Worm (Caenorhabditis elegans) whole organism, midembryonic: Measurements from ENCODE around the gene clc-13.

Experiments used
- T22C8.4 ChIP-seq: fragments of 200-800 bp; sonication (Bioruptor generic); IDR thresholded peaks from 2 replicates; pipeline ENCODE4 v1.3.6; 2022; ENCODE audit warnings: missing genetic modification characterization, missing compliant biosample characterization
- cog-1 ChIP-seq: sonication (generic microtip); optimal IDR thresholded peaks from 2 replicates; lab custom pipeline; 2016; ENCODE audit warnings: missing genetic modification characterization, missing compliant biosample characterization
- flt-1 ChIP-seq: fragments of 200-800 bp; sonication (Bioruptor generic); IDR thresholded peaks from 2 replicates; pipeline ENCODE4 v1.3.6; 2022; ENCODE audit warnings: missing genetic modification characterization, missing compliant biosample characterization
- klf-2 ChIP-seq: fragments of 200-800 bp; sonication (Bioruptor generic); conservative IDR thresholded peaks from 2 replicates; pipeline ENCODE4 v1.3.6; 2022; ENCODE audit warnings: missing genetic modification reagents, missing genetic modification characterization, missing compliant biosample characterization
- med-1 ChIP-seq: sonication (generic microtip); optimal IDR thresholded peaks from 2 replicates; lab custom pipeline; 2017; ENCODE audit warnings: missing genetic modification characterization, mild to moderate bottlenecking, missing compliant biosample characterization, antibody characterized with exemption, missing genetic modification reagents; ENCODE audit not compliant: insufficient read depth
- ref-1 ChIP-seq: fragments of 200-800 bp; sonication (Bioruptor generic); conservative IDR thresholded peaks from 2 replicates; pipeline ENCODE4 v1.3.6; 2022; ENCODE audit warnings: missing genetic modification reagents, missing genetic modification characterization, missing compliant biosample characterization
- tab-1 ChIP-seq: fragments of 200-800 bp; sonication (Bioruptor generic); IDR thresholded peaks from 2 replicates; pipeline ENCODE4 v1.3.6; 2022; ENCODE audit warnings: missing genetic modification characterization, missing compliant biosample characterization
- ztf-23 ChIP-seq: fragments of 200-800 bp; sonication (Bioruptor generic); IDR thresholded peaks from 2 replicates; pipeline ENCODE4 v1.3.6; 2022; ENCODE audit warnings: missing genetic modification reagents, missing genetic modification characterization, missing compliant biosample characterization
- ztf-29 ChIP-seq: fragments of 200-800 bp; sonication (Bioruptor generic); IDR thresholded peaks from 2 replicates; pipeline ENCODE4 v1.3.6; 2022; ENCODE audit warnings: missing genetic modification reagents, missing genetic modification characterization, missing compliant biosample characterization

The clc-13 gene

ce11 chrV:17014050-17014449, at the start of gene clc-13:
Gene clc-13, plus strand, starts transcription at chrV:17014408.
- no peak for TF ChIP-seq tab-1 (GFP tag; lab: Robert Waterston, UW)
- TF ChIP-seq med-1 (GFP tag; lab: Kevin White, UChicago) = no peak
- TF ChIP-seq flt-1 = no peak
- TF ChIP-seq ztf-23 (GFP tag; lab: Robert Waterston, UW) = no peak
- no peak for TF ChIP-seq klf-2 (GFP tag; lab: Robert Waterston, UW)
- TF ChIP-seq T22C8.4 (GFP tag; lab: Robert Waterston, UW) = no peak
- no peak for TF ChIP-seq cog-1 (tag; lab: Kevin White, UChicago)
- TF ChIP-seq ref-1 (GFP tag; lab: Robert Waterston, UW) = no peak
- TF ChIP-seq ztf-29 (GFP tag; lab: Robert Waterston, UW) = no peak

ce11 chrV:16965655-16966054, 48.6 kb upstream of the clc-13 start, which contains the start of gene efl-1:
Gene efl-1, minus strand, starts transcription at chrV:16965675.
- peak; percentile 65; the same call in 1 of the 2 replicates for TF ChIP-seq ztf-23 (GFP tag; lab: Robert Waterston, UW)
- no peak for TF ChIP-seq ref-1 (GFP tag; lab: Robert Waterston, UW)

ce11 chrV:16966636-16967035, 47.6 kb upstream of the clc-13 start, which contains the start of gene fbxa-90:
Gene fbxa-90, plus strand, starts transcription at chrV:16966814.
- TF ChIP-seq ztf-29 (GFP tag; lab: Robert Waterston, UW) (no peak), ztf-23 (GFP tag; lab: Robert Waterston, UW) (no peak), T22C8.4 (GFP tag; lab: Robert Waterston, UW) (no peak), med-1 (GFP tag; lab: Kevin White, UChicago) (no peak), klf-2 (GFP tag; lab: Robert Waterston, UW) (no peak), cog-1 (tag; lab: Kevin White, UChicago) (no peak)

ce11 chrV:16972134-16972533, 42.1 kb upstream of the clc-13 start, which contains the start of gene srh-119:
Gene srh-119, plus strand, starts transcription at chrV:16972434.
- TF ChIP-seq flt-1 (no peak), ztf-23 (GFP tag; lab: Robert Waterston, UW) (no peak), tab-1 (GFP tag; lab: Robert Waterston, UW) (no peak), ztf-29 (GFP tag; lab: Robert Waterston, UW) (no peak), T22C8.4 (GFP tag; lab: Robert Waterston, UW) (no peak)

ce11 chrV:16973338-16973737, 40.9 kb upstream of the clc-13 start:
- TF ChIP-seq ztf-23 (GFP tag; lab: Robert Waterston, UW) (no peak), T22C8.4 (GFP tag; lab: Robert Waterston, UW) (no peak), med-1 (GFP tag; lab: Kevin White, UChicago) (no peak), tab-1 (GFP tag; lab: Robert Waterston, UW) (no peak), cog-1 (tag; lab: Kevin White, UChicago) (no peak)

ce11 chrV:16974919-16975318, 39.3 kb upstream of the clc-13 start, which contains the start of gene srx-54:
Gene srx-54, plus strand, starts transcription at chrV:16975219.
- TF ChIP-seq klf-2 (GFP tag; lab: Robert Waterston, UW) (no peak), tab-1 (GFP tag; lab: Robert Waterston, UW) (no peak), cog-1 (tag; lab: Kevin White, UChicago) (no peak), ztf-23 (GFP tag; lab: Robert Waterston, UW) (no peak), ztf-29 (GFP tag; lab: Robert Waterston, UW) (no peak), flt-1 (no peak), T22C8.4 (GFP tag; lab: Robert Waterston, UW) (no peak), med-1 (GFP tag; lab: Kevin White, UChicago) (no peak), ref-1 (GFP tag; lab: Robert Waterston, UW) (no peak)

ce11 chrV:16980368-16980767, 33.8 kb upstream of the clc-13 start, which contains the start of gene srz-54:
Gene srz-54, plus strand, starts transcription at chrV:16980668.
- TF ChIP-seq klf-2 (GFP tag; lab: Robert Waterston, UW) (no peak), ref-1 (GFP tag; lab: Robert Waterston, UW) (no peak), med-1 (GFP tag; lab: Kevin White, UChicago) (no peak), tab-1 (GFP tag; lab: Robert Waterston, UW) (no peak)

DNA sequence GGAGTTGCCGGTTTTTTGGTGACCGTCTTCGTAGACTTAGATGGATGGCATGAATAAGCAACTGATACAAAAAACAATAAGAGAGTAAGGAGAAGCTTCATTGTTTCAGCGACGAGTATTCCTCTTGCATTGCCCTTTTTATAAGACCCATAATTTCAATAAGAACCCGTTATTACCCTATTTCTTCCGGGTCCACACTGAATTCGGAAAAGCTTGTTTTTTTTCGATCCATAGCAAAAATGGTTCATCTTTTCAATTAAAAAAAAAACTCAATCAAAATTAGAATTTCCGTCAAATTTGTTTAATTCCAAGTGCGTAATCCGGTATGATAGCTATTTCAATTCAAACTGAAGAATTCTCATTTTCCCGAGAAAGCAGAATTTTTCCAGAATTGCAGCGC, 27.2 kb upstream of the clc-13 start, which contains the start of gene Y102A5C.40:
Gene Y102A5C.40, minus strand, starts transcription at position 101 of the 400 bp plus-strand sequence.
- TF ChIP-seq flt-1 (no peak), med-1 (GFP tag; lab: Kevin White, UChicago) (no peak), ztf-23 (GFP tag; lab: Robert Waterston, UW) (no peak), tab-1 (GFP tag; lab: Robert Waterston, UW) (no peak)

ce11 chrV:16987783-16988182, 26.4 kb upstream of the clc-13 start:
- TF ChIP-seq cog-1 (tag; lab: Kevin White, UChicago) = no peak
- TF ChIP-seq flt-1 = no peak
- no peak for TF ChIP-seq ref-1 (GFP tag; lab: Robert Waterston, UW)
- TF ChIP-seq ztf-29 (GFP tag; lab: Robert Waterston, UW) = no peak
- no peak for TF ChIP-seq tab-1 (GFP tag; lab: Robert Waterston, UW)
- TF ChIP-seq T22C8.4 (GFP tag; lab: Robert Waterston, UW) = no peak
- TF ChIP-seq klf-2 (GFP tag; lab: Robert Waterston, UW) = no peak
- no peak for TF ChIP-seq ztf-23 (GFP tag; lab: Robert Waterston, UW)
- TF ChIP-seq med-1 (GFP tag; lab: Kevin White, UChicago) = no peak

DNA sequence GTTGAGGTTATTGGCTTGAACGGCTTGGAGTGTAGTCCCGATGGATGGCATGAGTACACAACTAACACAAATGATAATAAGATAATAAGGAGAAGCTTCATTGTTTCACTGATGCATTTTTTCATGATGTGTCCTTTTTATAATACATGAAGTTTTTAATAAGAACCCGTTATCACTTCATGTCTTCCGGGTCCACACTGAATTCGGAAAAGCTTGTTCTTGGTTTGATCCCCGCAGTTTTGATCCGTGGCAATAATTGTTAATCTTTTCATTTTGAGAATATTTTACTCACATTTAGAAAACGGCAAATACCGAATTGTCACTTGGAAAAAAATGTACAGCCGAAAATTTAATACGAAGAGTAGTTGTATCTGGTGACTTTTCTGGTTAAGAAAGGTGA, 25.6 kb upstream of the clc-13 start, which contains the start of gene Y102A5C.27:
Gene Y102A5C.27, minus strand, starts transcription at position 101 of the 400 bp plus-strand sequence.
- no peak for TF ChIP-seq cog-1 (tag; lab: Kevin White, UChicago)
- TF ChIP-seq tab-1 (GFP tag; lab: Robert Waterston, UW) = no peak
- no peak for TF ChIP-seq ztf-23 (GFP tag; lab: Robert Waterston, UW)
- TF ChIP-seq ref-1 (GFP tag; lab: Robert Waterston, UW) = no peak
- no peak for TF ChIP-seq flt-1
- no peak for TF ChIP-seq ztf-29 (GFP tag; lab: Robert Waterston, UW)
- TF ChIP-seq med-1 (GFP tag; lab: Kevin White, UChicago) = no peak
- no peak for TF ChIP-seq klf-2 (GFP tag; lab: Robert Waterston, UW)
- TF ChIP-seq T22C8.4 (GFP tag; lab: Robert Waterston, UW) = no peak
